Fruit fly (Drosophila melanogaster): ENCODE results near the gene vari.

DNA sequence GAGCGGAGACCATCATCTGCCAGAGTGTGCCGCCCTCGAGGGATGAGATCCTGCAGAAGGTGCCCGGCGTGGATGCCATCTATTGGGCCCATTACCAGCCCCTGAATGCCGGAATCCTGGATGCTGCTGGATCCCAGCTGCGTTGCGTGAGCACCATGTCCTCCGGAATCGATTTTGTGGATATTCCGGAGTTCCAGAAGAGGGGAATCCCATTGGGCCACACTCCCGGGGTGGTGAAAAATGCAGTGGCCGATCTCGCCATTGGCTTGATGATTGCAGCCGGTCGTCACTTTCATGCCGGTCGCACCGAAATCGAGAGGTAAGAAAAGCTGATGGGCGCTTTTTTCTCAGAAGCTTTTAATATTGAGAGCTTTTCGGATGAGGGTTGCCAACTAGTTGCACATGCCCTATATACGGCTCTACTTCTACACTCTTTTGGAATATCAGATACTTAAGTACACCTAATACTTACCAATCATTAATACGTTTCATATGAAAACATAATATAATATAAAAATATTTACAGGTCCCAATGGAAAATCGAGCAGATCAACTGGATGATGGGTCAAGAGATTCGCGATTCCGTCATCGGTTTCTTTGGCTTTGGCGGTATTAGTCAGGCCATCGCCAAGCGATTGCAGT, 33.0 kb upstream of the vari start:
- no peak for TF ChIP-seq gl (tag; optimal IDR thresholded peaks at IDR 0.05)
- TF ChIP-seq EcR (GFP tag; optimal IDR thresholded peaks at IDR 0.05): no peak
- no peak for TF ChIP-seq CG10348 (GFP tag; IDR thresholded peaks at IDR 0.05)
- no peak for TF ChIP-seq D1 (tag; optimal IDR thresholded peaks at IDR 0.05)
- no peak for TF ChIP-seq fd96Ca (GFP tag; IDR thresholded peaks at IDR 0.05)
- no peak for TF ChIP-seq CG8301 (tag; optimal IDR thresholded peaks at IDR 0.05)
- TF ChIP-seq CG15710 (tag; optimal IDR thresholded peaks at IDR 0.05): no peak
- TF ChIP-seq rn (GFP tag; IDR thresholded peaks at IDR 0.05): no peak
- TF ChIP-seq Pif1B (GFP tag; optimal IDR thresholded peaks at IDR 0.05): no peak
- TF ChIP-seq Snoo (tag; optimal IDR thresholded peaks at IDR 0.05): no peak
- no peak for TF ChIP-seq CG13204 (GFP tag; optimal IDR thresholded peaks at IDR 0.05)
- no peak for TF ChIP-seq Pif1A (GFP tag; optimal IDR thresholded peaks at IDR 0.05)

All from whole organism, pupa.